Fruit fly (Drosophila melanogaster) whole organism, prepupa: Measurements from ENCODE around the gene CG12123.

Experiments used
- Blimp-1 ChIP-seq: fragments of 200-800 bp; sonication (Bioruptor generic); optimal IDR thresholded peaks from 3 replicates; lab custom pipeline; 2017; ENCODE audit warnings: missing biosample characterization, missing genetic modification characterization, mild to moderate bottlenecking, moderate library complexity, missing genetic modification reagents
- CG10669 ChIP-seq: fragments of 200-800 bp; sonication (Bioruptor generic); optimal IDR thresholded peaks from 3 replicates; lab custom pipeline; 2018; ENCODE audit warnings: missing biosample characterization, mild to moderate bottlenecking, missing genetic modification characterization, moderate library complexity
- CG11762 ChIP-seq: fragments of 200-800 bp; sonication (Bioruptor generic); optimal IDR thresholded peaks from 3 replicates; lab custom pipeline; 2016; ENCODE audit warnings: missing biosample characterization, missing genetic modification characterization; ENCODE audit not compliant: insufficient read depth
- CG8632 ChIP-seq: fragments of 200-800 bp; sonication (Bioruptor generic); optimal IDR thresholded peaks from 3 replicates; lab custom pipeline; 2016; ENCODE audit warnings: missing biosample characterization, missing genetic modification characterization
- CG9139 ChIP-seq: fragments of 200-800 bp; sonication (Bioruptor generic); optimal IDR thresholded peaks from 3 replicates; lab custom pipeline; 2017; ENCODE audit warnings: missing biosample characterization, mild to moderate bottlenecking, missing genetic modification characterization
- Eip78C ChIP-seq: fragments of 200-800 bp; sonication (Bioruptor generic); peaks from one replicate; lab custom pipeline; 2016; ENCODE audit warnings: missing biosample characterization, missing genetic modification characterization
- Hr39 ChIP-seq: fragments of 200-800 bp; sonication (Bioruptor generic); optimal IDR thresholded peaks from 2 replicates; lab custom pipeline; 2016; ENCODE audit warnings: missing biosample characterization, missing genetic modification characterization
- Hr4 ChIP-seq: fragments of 200-800 bp; sonication (Bioruptor generic); optimal IDR thresholded peaks from 3 replicates; lab custom pipeline; 2016; ENCODE audit warnings: missing biosample characterization, missing genetic modification characterization
- Met ChIP-seq: fragments of 200-800 bp; sonication (Bioruptor generic); optimal IDR thresholded peaks from 3 replicates; lab custom pipeline; 2016; ENCODE audit warnings: missing biosample characterization, missing genetic modification characterization
- Sox14 ChIP-seq: fragments of 200-800 bp; sonication (Bioruptor generic); optimal IDR thresholded peaks from 3 replicates; lab custom pipeline; 2016; ENCODE audit warnings: missing biosample characterization, missing genetic modification characterization
- fd85E ChIP-seq: fragments of 200-800 bp; sonication (Bioruptor generic); optimal IDR thresholded peaks from 3 replicates; lab custom pipeline; 2016; ENCODE audit warnings: missing biosample characterization, missing genetic modification characterization
- ss ChIP-seq, 2 experiments: fragments of 200-800 bp; sonication (Bioruptor generic); optimal IDR thresholded peaks; 2 replicates in 1 of 2; 3 replicates in 1 of 2; lab custom pipeline; 2017 to 2018; ENCODE audit warnings: mild to moderate bottlenecking in 2 of 2, missing biosample characterization in 2 of 2, missing genetic modification characterization in 2 of 2, moderate library complexity in 1 of 2

DNA sequence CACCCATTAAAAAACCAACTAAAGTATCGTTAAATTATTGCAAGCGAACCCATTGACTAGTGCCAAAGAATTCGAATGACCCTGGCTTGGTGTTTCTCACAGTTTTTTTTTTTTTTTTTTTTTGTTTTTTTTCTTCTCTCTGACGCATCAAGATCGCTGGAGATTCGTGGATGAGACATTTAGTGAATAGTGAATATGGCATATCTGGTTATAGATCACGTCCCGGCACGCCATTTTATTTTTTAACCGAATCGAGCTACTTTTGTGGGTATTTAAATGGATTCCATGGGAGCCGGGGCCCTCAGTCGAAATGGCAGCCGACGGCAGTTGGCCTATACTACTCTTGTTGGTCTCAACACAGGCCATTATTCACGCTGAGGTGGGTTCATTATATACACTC is 34.7 kb upstream of the CG12123 start, which contains the start of gene Cp7Fc:
- TF ChIP-seq fd85E (GFP tag; lab: Kevin White, UChicago) (no peak), Hr39 (no peak), Met (GFP tag; lab: Kevin White, UChicago) (no peak), Hr4 (GFP tag; lab: Kevin White, UChicago) (no peak), CG11762 (GFP tag; lab: Kevin White, UChicago) (no peak), Blimp-1 (no peak), CG9139 (GFP tag; lab: Kevin White, UChicago) (no peak), CG8632 (no peak), Sox14 (GFP tag; lab: Kevin White, UChicago) (no peak), CG10669 (GFP tag; lab: Kevin White, UChicago) (no peak), ss (GFP tag; optimal IDR thresholded peaks at IDR 0.05; lab: Kevin White, UChicago) (no peak), Eip78C (GFP tag; lab: Kevin White, UChicago) (no peak)
